In the genomic region with DNA sequence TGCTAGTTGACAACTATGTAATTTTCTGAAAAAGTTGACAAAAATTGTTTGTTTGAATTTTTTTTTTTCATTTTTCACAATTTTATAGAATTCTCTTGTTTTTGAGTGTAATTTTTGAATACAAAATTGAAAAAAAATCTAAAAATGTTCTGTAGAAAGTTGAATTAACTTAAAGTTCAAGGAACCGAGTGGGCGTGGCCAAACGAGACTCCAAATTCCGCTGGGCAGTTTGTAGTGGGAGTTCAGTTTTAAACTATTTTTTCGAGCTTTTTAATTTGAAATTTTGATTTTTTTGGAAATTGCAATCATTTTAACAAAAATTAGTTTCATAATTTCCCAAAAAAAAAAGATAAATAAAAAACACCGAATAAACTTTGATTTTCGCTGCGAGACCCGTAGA, we compare ENCODE assay signal across 2 worm cellular contexts.
A peak's percentile ranks its signal among the peaks of the same experiment; 100 is the strongest.
TF ChIP-seq lines count a peak whose summit lies in the region.

No protein-coding gene starts in this region.

TF ChIP-seq in whole organism, L4 larva, 104 proteins besides CTCF, POLR2A, EP300 and RAD21:
- TF ChIP-seq ztf-7 (tag; optimal IDR thresholded peaks at IDR 0.05; lab: Kevin White, UChicago) (no peak), lim-7 (GFP tag; IDR thresholded peaks at IDR 0.05; lab: Robert Waterston, UW) (no peak), F26F4.8 (GFP tag; conservative IDR thresholded peaks at IDR 0.05; lab: Robert Waterston, UW) (no peak), lin-13 (GFP tag; optimal IDR thresholded peaks at IDR 0.05; lab: Kevin White, UChicago) (no peak), ceh-20 (GFP tag; IDR thresholded peaks at IDR 0.05; lab: Robert Waterston, UW) (no peak), spr-1 (tag; optimal IDR thresholded peaks at IDR 0.05; lab: Kevin White, UChicago) (peak; percentile 65), T20F7.1 (GFP tag; optimal IDR thresholded peaks at IDR 0.05; lab: Kevin White, UChicago) (peak; percentile 61)

TF ChIP-seq in whole organism, young adult, 124 proteins besides CTCF, POLR2A, EP300 and RAD21:
- TF ChIP-seq F37B4.10 (GFP tag; IDR thresholded peaks at IDR 0.05; lab: Robert Waterston, UW) (no peak), ceh-27 (GFP tag; optimal IDR thresholded peaks at IDR 0.05; lab: Kevin White, UChicago) (no peak), attf-3 (GFP tag; conservative IDR thresholded peaks at IDR 0.05; lab: Robert Waterston, UW) (peak; percentile 39; the same call in 1 of the 2 replicates), F57C9.4 (tag; optimal IDR thresholded peaks at IDR 0.05; lab: Kevin White, UChicago) (no peak), F33H1.4 (GFP tag; IDR thresholded peaks at IDR 0.05; lab: Robert Waterston, UW) (no peak), rec-8 (tag; optimal IDR thresholded peaks at IDR 0.05; lab: Kevin White, UChicago) (no peak), nfya-1 (tag; optimal IDR thresholded peaks at IDR 0.05; lab: Kevin White, UChicago; ENCODE audit: borderline replicate concordance, insufficient read depth) (no peak)
